Worm (Caenorhabditis elegans): Measurements from ENCODE around the gene srv-21.

DNA sequence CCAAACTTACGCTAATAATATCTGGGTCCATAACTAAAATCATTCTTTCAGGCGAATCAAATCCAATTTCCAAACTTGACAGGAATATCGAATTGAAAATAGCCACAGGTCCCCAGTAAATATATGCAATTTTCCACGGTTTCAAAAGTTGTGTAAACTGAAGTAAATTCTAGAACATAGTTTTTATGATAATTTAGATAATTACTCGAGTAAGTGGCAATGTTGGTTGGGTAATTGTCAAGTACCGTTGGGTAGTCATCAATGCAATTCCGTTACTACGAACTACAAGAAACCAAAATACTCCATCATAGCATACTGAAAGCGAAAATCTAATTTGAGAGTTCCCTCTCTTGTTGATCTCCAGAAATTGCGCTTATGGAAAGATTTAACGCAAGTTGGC, 7.8 kb downstream of the srv-21 start:
- no peak for TF ChIP-seq lin-35 (GFP tag; optimal IDR thresholded peaks at IDR 0.05)
- TF ChIP-seq tlf-1 (GFP tag; optimal IDR thresholded peaks at IDR 0.05) = no peak
- no peak for TF ChIP-seq let-526 (GFP tag; IDR thresholded peaks at IDR 0.05)
- TF ChIP-seq madf-3 (GFP tag; IDR thresholded peaks at IDR 0.05) = no peak
- TF ChIP-seq unc-62 (GFP tag; optimal IDR thresholded peaks at IDR 0.05) = no peak
- no peak for TF ChIP-seq pha-4 (tag; optimal IDR thresholded peaks at IDR 0.05)
- TF ChIP-seq Y95B8A.8 (GFP tag; IDR thresholded peaks at IDR 0.05) = no peak

Data from whole organism, young adult.